Worm (Caenorhabditis elegans) whole organism, L1 larva: ENCODE results near the gene sma-5.
A peak's percentile ranks its signal among the peaks of the same experiment; 100 is the strongest.

ENCODE experiments used
- C04F5.9 ChIP-seq: sonication (generic microtip); optimal IDR thresholded peaks from 2 replicates; lab custom pipeline; 2016; ENCODE audit warnings: missing genetic modification characterization, missing compliant biosample characterization
- C34B4.2 ChIP-seq: sonication (generic microtip); optimal IDR thresholded peaks from 2 replicates; lab custom pipeline; 2017; ENCODE audit warnings: mild to moderate bottlenecking, missing genetic modification characterization, missing compliant biosample characterization
- aha-1 ChIP-seq: fragments of 150-350 bp; optimal IDR thresholded peaks from 2 replicates; lab custom pipeline; 2014; ENCODE audit warnings: missing biosample characterization, missing genetic modification characterization
- blmp-1 ChIP-seq: fragments of 150-350 bp; optimal IDR thresholded peaks from 2 replicates; lab custom pipeline; 2014; ENCODE audit warnings: missing biosample characterization, missing genetic modification characterization
- ceh-8 ChIP-seq: fragments of 200-800 bp; sonication (Bioruptor generic); optimal IDR thresholded peaks from 2 replicates; lab custom pipeline; 2018; ENCODE audit warnings: mild to moderate bottlenecking, missing genetic modification characterization, moderate library complexity, missing compliant biosample characterization
- dpl-1 ChIP-seq, 3 experiments: fragments of 150-350 bp in 2 of 3; sonication (generic microtip) in 1 of 3; optimal IDR thresholded peaks; 2 replicates each; lab custom pipeline; 2014 to 2017; ENCODE audit warnings: missing biosample characterization in 3 of 3, missing genetic modification characterization in 3 of 3, missing genetic modification reagents in 3 of 3
- dsc-1 ChIP-seq: sonication (generic microtip); optimal IDR thresholded peaks from 2 replicates; lab custom pipeline; 2016; ENCODE audit warnings: mild to moderate bottlenecking, missing genetic modification characterization, missing compliant biosample characterization
- efl-1 ChIP-seq, 4 experiments: fragments of 150-350 bp; optimal IDR thresholded peaks in 3 of 4; peaks in 1 of 4; 1 replicate in 1 of 4; 2 replicates in 3 of 4; lab custom pipeline; 2014; ENCODE audit warnings: missing biosample characterization in 2 of 4, missing genetic modification characterization in 2 of 4, missing genetic modification reagents in 2 of 4
- egl-27 ChIP-seq, 2 experiments: fragments of 150-350 bp in 1 of 2; sonication (generic microtip); optimal IDR thresholded peaks; 3 replicates each; lab custom pipeline; 2017 to 2018; ENCODE audit warnings: missing biosample characterization in 2 of 2, missing genetic modification characterization in 2 of 2, missing genetic modification reagents in 2 of 2
- elt-3 ChIP-seq, 6 experiments: fragments of 150-350 bp in 1 of 6; sonication (generic microtip); optimal IDR thresholded peaks; 2 replicates each; lab custom pipeline; 2017 to 2018; ENCODE audit warnings: missing biosample characterization in 6 of 6, missing genetic modification characterization in 6 of 6, inconsistent platforms in 1 of 6
- fkh-4 ChIP-seq: sonication (generic microtip); optimal IDR thresholded peaks from 2 replicates; lab custom pipeline; 2016; ENCODE audit warnings: missing compliant biosample characterization, missing genetic modification characterization, borderline replicate concordance
- fos-1 ChIP-seq: fragments of 150-350 bp; optimal IDR thresholded peaks from 2 replicates; lab custom pipeline; 2014; ENCODE audit warnings: missing biosample characterization, missing genetic modification characterization
- grh-1 ChIP-seq: fragments of 200-800 bp; sonication (Bioruptor generic); IDR thresholded peaks from 2 replicates; pipeline ENCODE4 v1.3.6; 2022; ENCODE audit warnings: missing genetic modification reagents, missing genetic modification characterization, missing compliant biosample characterization
- hlh-17 ChIP-seq: fragments of 200-800 bp; sonication (Bioruptor generic); optimal IDR thresholded peaks from 2 replicates; lab custom pipeline; 2018; ENCODE audit warnings: missing genetic modification characterization, mild to moderate bottlenecking, missing compliant biosample characterization, moderate library complexity, borderline replicate concordance
- hlh-4 ChIP-seq: sonication (generic microtip); optimal IDR thresholded peaks from 2 replicates; lab custom pipeline; 2016; ENCODE audit warnings: mild to moderate bottlenecking, missing genetic modification characterization, missing compliant biosample characterization
- irx-1 ChIP-seq: sonication (generic microtip); optimal IDR thresholded peaks from 2 replicates; lab custom pipeline; 2016; ENCODE audit warnings: missing genetic modification characterization, missing compliant biosample characterization
- isw-1 ChIP-seq: fragments of 200-800 bp; sonication (Bioruptor generic); IDR thresholded peaks from 2 replicates; pipeline ENCODE4 v1.3.6; 2022; ENCODE audit warnings: missing genetic modification characterization, missing compliant biosample characterization
- jun-1 ChIP-seq: fragments of 150-350 bp; optimal IDR thresholded peaks from 2 replicates; lab custom pipeline; 2014; ENCODE audit warnings: missing biosample characterization, missing genetic modification reagents, missing genetic modification characterization
- lin-13 ChIP-seq: fragments of 150-350 bp; optimal IDR thresholded peaks from 2 replicates; lab custom pipeline; 2014; ENCODE audit warnings: missing biosample characterization, missing genetic modification reagents, missing genetic modification characterization
- lin-14 ChIP-seq: fragments of 200-800 bp; sonication (Bioruptor generic); optimal IDR thresholded peaks from 2 replicates; lab custom pipeline; 2018; ENCODE audit warnings: mild to moderate bottlenecking, missing genetic modification characterization, moderate library complexity, missing compliant biosample characterization
- mdl-1 ChIP-seq, 2 experiments: fragments of 150-350 bp; optimal IDR thresholded peaks; 2 replicates each; lab custom pipeline; 2014 to 2017; ENCODE audit warnings: missing biosample characterization in 2 of 2, missing genetic modification characterization in 2 of 2, inconsistent platforms in 1 of 2
- mep-1 ChIP-seq: fragments of 150-350 bp; optimal IDR thresholded peaks from 2 replicates; lab custom pipeline; 2014; ENCODE audit warnings: missing biosample characterization, missing genetic modification characterization
- nhr-11 ChIP-seq: fragments of 150-350 bp; optimal IDR thresholded peaks from 2 replicates; lab custom pipeline; 2014; ENCODE audit warnings: missing biosample characterization, missing genetic modification characterization
- nhr-12 ChIP-seq: sonication (generic microtip); optimal IDR thresholded peaks from 2 replicates; lab custom pipeline; 2017; ENCODE audit warnings: missing biosample characterization, missing genetic modification characterization
- nhr-19 ChIP-seq: fragments of 200-800 bp; sonication (Bioruptor generic); conservative IDR thresholded peaks from 2 replicates; pipeline ENCODE4 v1.3.6; 2022; ENCODE audit warnings: missing genetic modification characterization, missing compliant biosample characterization
- nhr-20 ChIP-seq: sonication (generic microtip); optimal IDR thresholded peaks from 2 replicates; lab custom pipeline; 2016; ENCODE audit warnings: mild to moderate bottlenecking, missing genetic modification characterization, missing compliant biosample characterization
- nhr-237 ChIP-seq: fragments of 150-350 bp; optimal IDR thresholded peaks from 2 replicates; lab custom pipeline; 2014; ENCODE audit warnings: missing biosample characterization, missing genetic modification characterization
- nhr-71 ChIP-seq: sonication (generic microtip); optimal IDR thresholded peaks from 2 replicates; lab custom pipeline; 2016; ENCODE audit warnings: mild to moderate bottlenecking, missing genetic modification characterization, moderate library complexity, missing compliant biosample characterization
- nhr-77 ChIP-seq: fragments of 150-350 bp; optimal IDR thresholded peaks from 2 replicates; lab custom pipeline; 2014; ENCODE audit warnings: missing biosample characterization, missing genetic modification characterization
- nhr-84 ChIP-seq: sonication (generic microtip); optimal IDR thresholded peaks from 2 replicates; lab custom pipeline; 2017; ENCODE audit warnings: missing biosample characterization, missing genetic modification characterization
- nhr-85 ChIP-seq: sonication (generic microtip); peaks from one replicate; lab custom pipeline; 2016; ENCODE audit warnings: missing genetic modification characterization, inconsistent platforms, missing compliant biosample characterization
- nhr-90 ChIP-seq: sonication (generic microtip); optimal IDR thresholded peaks from 2 replicates; lab custom pipeline; 2016; ENCODE audit warnings: mild to moderate bottlenecking, missing genetic modification characterization, missing compliant biosample characterization; ENCODE audit not compliant: poor library complexity
- pag-3 ChIP-seq: sonication (generic microtip); optimal IDR thresholded peaks from 2 replicates; lab custom pipeline; 2017; ENCODE audit warnings: missing genetic modification characterization, mild to moderate bottlenecking, missing compliant biosample characterization, antibody characterized with exemption, borderline replicate concordance; ENCODE audit not compliant: insufficient read depth
- pax-3 ChIP-seq: fragments of 200-800 bp; sonication (Bioruptor generic); optimal IDR thresholded peaks from 2 replicates; lab custom pipeline; 2018; ENCODE audit warnings: mild to moderate bottlenecking, missing genetic modification characterization, moderate library complexity, missing compliant biosample characterization
- snu-23 ChIP-seq: sonication (generic microtip); optimal IDR thresholded peaks from 2 replicates; lab custom pipeline; 2016; ENCODE audit warnings: missing genetic modification characterization, missing compliant biosample characterization
- sptf-1 ChIP-seq: fragments of 150-350 bp; optimal IDR thresholded peaks from 2 replicates; lab custom pipeline; 2014; ENCODE audit warnings: missing biosample characterization, missing genetic modification characterization
- tbx-2 ChIP-seq: sonication (generic microtip); optimal IDR thresholded peaks from 2 replicates; lab custom pipeline; 2016; ENCODE audit warnings: missing genetic modification characterization, missing compliant biosample characterization
- tlp-1 ChIP-seq: fragments of 150-350 bp; optimal IDR thresholded peaks from 2 replicates; lab custom pipeline; 2014; ENCODE audit warnings: missing biosample characterization, missing genetic modification characterization
- unc-130 ChIP-seq: fragments of 150-350 bp; optimal IDR thresholded peaks from 2 replicates; lab custom pipeline; 2017; ENCODE audit warnings: missing biosample characterization, missing genetic modification characterization, inconsistent platforms
- unc-98 ChIP-seq: fragments of 200-800 bp; sonication (Bioruptor generic); IDR thresholded peaks from 2 replicates; pipeline ENCODE4 v1.3.6; 2022; ENCODE audit warnings: missing genetic modification characterization, missing compliant biosample characterization
- ztf-11 ChIP-seq, 2 experiments: sonication (generic microtip); optimal IDR thresholded peaks; 2 replicates each; lab custom pipeline; 2016 to 2017; ENCODE audit warnings: missing genetic modification characterization in 2 of 2, missing biosample characterization in 1 of 2, missing compliant biosample characterization in 1 of 2

The sma-5 gene

DNA sequence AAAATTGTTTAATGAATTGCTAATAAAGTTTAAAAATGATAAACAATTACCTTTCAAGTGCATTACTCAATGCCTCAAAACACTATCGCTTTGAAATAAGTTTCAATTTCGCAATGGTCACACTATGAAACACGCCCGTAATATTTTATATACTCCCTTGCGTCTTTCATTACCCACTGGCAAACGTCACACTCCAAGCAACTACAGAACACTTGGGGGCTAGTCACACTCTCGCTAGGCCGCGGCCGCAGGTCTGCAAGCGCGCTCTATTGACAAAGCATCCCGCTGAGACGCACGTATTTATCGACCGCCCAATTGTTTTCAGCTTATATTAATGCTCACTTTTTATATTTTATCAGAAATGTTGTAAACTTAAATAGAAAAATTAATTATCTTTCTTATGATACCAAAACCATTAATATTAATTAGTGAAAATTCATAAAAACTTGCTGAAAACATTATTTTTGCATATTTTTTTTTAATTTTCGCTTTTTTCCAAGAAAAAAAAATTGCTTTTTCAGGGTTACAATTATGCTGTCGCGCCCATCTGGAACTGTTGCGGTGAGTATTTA lies 12.6 kb upstream of the sma-5 start, which contains the start of the genes nmat-1 and ucr-2.1 (continued):
- TF ChIP-seq nhr-20 (tag; lab: Kevin White, UChicago): peak; percentile 93
- TF ChIP-seq hlh-4 (tag; lab: Kevin White, UChicago): no peak
- peak; percentile 90 for TF ChIP-seq nhr-71
- TF ChIP-seq ceh-8 (GFP tag; lab: Kevin White, UChicago): peak; percentile 27
- TF ChIP-seq dpl-1 (GFP tag; optimal IDR thresholded peaks at IDR 0.05; lab: Kevin White, UChicago): peak; percentile 48 to 54 (median 52)
- TF ChIP-seq egl-27 (tag; optimal IDR thresholded peaks at IDR 0.05; lab: Kevin White, UChicago): no peak
- peak; percentile 89 for TF ChIP-seq nhr-90
- peak; percentile 62 for TF ChIP-seq nhr-77
- peak; percentile 56 for TF ChIP-seq lin-13 (GFP tag; lab: Kevin White, UChicago)
- TF ChIP-seq jun-1: peak; percentile 54
- TF ChIP-seq irx-1 (tag; lab: Kevin White, UChicago): peak; percentile 57
- TF ChIP-seq ztf-11 (tag; optimal IDR thresholded peaks at IDR 0.05; lab: Kevin White, UChicago): peak in 1 of 2 experiments; percentile 38
- peak; percentile 79 for TF ChIP-seq nhr-19 (GFP tag; lab: Robert Waterston, UW)
- TF ChIP-seq nhr-84 (tag; lab: Kevin White, UChicago): no peak
- TF ChIP-seq fkh-4 (tag; lab: Kevin White, UChicago): no peak
- no peak for TF ChIP-seq pag-3 (tag; lab: Kevin White, UChicago)
- TF ChIP-seq tbx-2 (tag; lab: Kevin White, UChicago): peak; percentile 76
- peak; percentile 12; the same call in 1 of the 2 replicates for TF ChIP-seq isw-1
- no peak for TF ChIP-seq sptf-1 (tag; lab: Kevin White, UChicago)
- no peak for TF ChIP-seq C34B4.2 (tag; lab: Kevin White, UChicago)

DNA sequence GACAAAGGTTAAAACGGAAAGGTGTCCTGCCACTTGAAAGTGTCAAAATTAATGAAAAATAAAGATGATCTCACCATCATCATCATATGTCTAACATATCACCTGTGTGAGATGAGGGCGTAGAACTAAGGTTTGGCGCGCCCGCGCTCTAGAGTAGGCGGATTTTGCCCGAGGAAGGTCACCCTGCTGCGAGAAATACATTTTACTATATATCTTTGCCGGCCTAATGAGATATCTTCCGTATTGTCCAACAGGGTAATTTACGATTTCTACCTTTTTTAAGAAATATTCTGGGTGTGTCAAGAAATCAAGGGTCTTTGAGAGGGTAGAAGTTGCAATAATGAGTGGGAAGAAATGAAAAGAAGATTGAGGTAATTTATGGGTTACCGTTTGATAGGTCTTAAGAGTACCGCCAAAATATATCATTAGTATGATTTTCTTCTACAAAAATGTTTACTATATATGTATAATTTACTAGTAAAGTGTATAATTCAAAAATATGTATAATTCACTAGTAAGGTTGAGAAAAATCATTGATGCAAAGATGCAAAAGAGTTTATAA lies 2.6 kb upstream of the sma-5 start:
- TF ChIP-seq grh-1 (no peak; the same call in 1 of the 2 replicates), aha-1 (tag; lab: Kevin White, UChicago) (no peak), C34B4.2 (tag; lab: Kevin White, UChicago) (no peak), nhr-71 (peak; percentile 60), pax-3 (tag; lab: Kevin White, UChicago) (no peak), C04F5.9 (tag; lab: Kevin White, UChicago) (no peak), lin-14 (GFP tag; lab: Kevin White, UChicago) (peak; percentile 72), nhr-90 (peak; percentile 33), nhr-11 (tag; lab: Kevin White, UChicago) (no peak), nhr-84 (tag; lab: Kevin White, UChicago) (no peak), fos-1 (no peak), nhr-20 (tag; lab: Kevin White, UChicago) (peak; percentile 26), snu-23 (peak; percentile 33), irx-1 (tag; lab: Kevin White, UChicago) (peak; percentile 47), tlp-1 (tag; lab: Kevin White, UChicago) (no peak), blmp-1 (tag; lab: Kevin White, UChicago) (peak; percentile 16), mdl-1 (tag; optimal IDR thresholded peaks at IDR 0.05; lab: Kevin White, UChicago) (no peak), unc-130 (tag; lab: Kevin White, UChicago) (no peak), efl-1 (optimal IDR thresholded peaks at IDR 0.05; lab: Kevin White, UChicago) (no peak), efl-1 (GFP tag; optimal IDR thresholded peaks at IDR 0.05 in 1 of 2; lab: Kevin White, UChicago) (no peak), elt-3 (tag; optimal IDR thresholded peaks at IDR 0.05; lab: Kevin White, UChicago) (peak in 2 of 6 experiments; percentile 11 to 30), pag-3 (tag; lab: Kevin White, UChicago) (no peak), hlh-17 (GFP tag; lab: Kevin White, UChicago) (no peak), mep-1 (tag; lab: Kevin White, UChicago) (peak; percentile 9), nhr-77 (no peak), nhr-85 (tag; lab: Kevin White, UChicago) (peak; percentile 95), unc-98 (GFP tag; lab: Robert Waterston, UW) (no peak), tbx-2 (tag; lab: Kevin White, UChicago) (no peak), nhr-237 (no peak), nhr-19 (GFP tag; lab: Robert Waterston, UW) (no peak), egl-27 (tag; optimal IDR thresholded peaks at IDR 0.05; lab: Kevin White, UChicago) (no peak), nhr-12 (tag; lab: Kevin White, UChicago) (no peak), dsc-1 (tag; lab: Kevin White, UChicago) (no peak)
